Worm (Caenorhabditis elegans): ENCODE results near the gene Y39E4B.11.

DNA sequence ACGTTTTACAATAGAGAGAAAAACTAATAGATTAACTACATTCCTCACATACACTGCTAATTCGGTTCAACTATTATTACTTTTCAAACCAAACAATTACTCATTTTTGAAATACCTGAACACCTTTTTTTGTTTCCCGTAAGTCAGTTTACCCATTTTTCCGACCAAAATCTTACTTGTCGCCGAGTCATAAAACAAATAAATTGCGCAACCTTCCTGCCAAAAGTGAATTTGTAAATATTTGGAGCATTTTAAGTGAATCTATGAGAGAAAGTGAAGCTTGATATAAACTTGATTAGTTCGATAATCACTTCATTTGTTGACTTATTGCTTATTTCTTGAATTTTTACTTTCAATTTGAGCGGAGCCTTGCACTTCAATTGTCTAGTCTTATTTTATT is 4.2 kb downstream of the Y39E4B.11 start:
- TF ChIP-seq him-1 (tag; optimal IDR thresholded peaks at IDR 0.05) (no peak), W03F9.2 (tag; optimal IDR thresholded peaks at IDR 0.05) (no peak)

Data from whole organism, L4/young adult.